Fruit fly (Drosophila melanogaster) whole organism, embryonic: ENCODE data around the gene CG10252.
A peak's percentile ranks its signal among the peaks of the same experiment; 100 is the strongest.

Experiments
- Antp ChIP-seq: fragments of 200-800 bp; sonication (Bioruptor generic); optimal IDR thresholded peaks from 3 replicates; lab custom pipeline; 2016; ENCODE audit warnings: missing biosample characterization, missing genetic modification characterization
- CG10462 ChIP-seq: fragments of 200-800 bp; sonication (Bioruptor generic); optimal IDR thresholded peaks from 2 replicates; lab custom pipeline; 2016; ENCODE audit warnings: missing biosample characterization, missing genetic modification characterization
- CG14441 ChIP-seq: fragments of 200-800 bp; sonication (Bioruptor generic); IDR thresholded peaks from 2 replicates; pipeline ENCODE4 v1.3.6; 2022; ENCODE audit warnings: missing biosample characterization, missing genetic modification characterization
- CG14667 ChIP-seq: fragments of 200-800 bp; sonication (Bioruptor generic); IDR thresholded peaks from 2 replicates; pipeline ENCODE4 v1.3.6; 2022; ENCODE audit warnings: missing biosample characterization, missing genetic modification characterization
- CG14860 ChIP-seq: fragments of 200-800 bp; sonication (Bioruptor generic); IDR thresholded peaks from 3 replicates; pipeline ENCODE4 v1.3.6; 2022; ENCODE audit warnings: missing biosample characterization, missing genetic modification characterization; ENCODE audit not compliant: partially characterized antibody
- CG15073 ChIP-seq: fragments of 200-800 bp; sonication (Bioruptor generic); optimal IDR thresholded peaks from 2 replicates; lab custom pipeline; 2016; ENCODE audit warnings: missing biosample characterization, missing genetic modification characterization
- CG15696 ChIP-seq: fragments of 200-800 bp; sonication (Bioruptor generic); optimal IDR thresholded peaks from 2 replicates; lab custom pipeline; 2019; ENCODE audit warnings: missing biosample characterization, mild to moderate bottlenecking, missing genetic modification characterization, moderate library complexity
- CG17186 ChIP-seq: fragments of 200-800 bp; sonication (Bioruptor generic); optimal IDR thresholded peaks from 3 replicates; lab custom pipeline; 2017; ENCODE audit warnings: missing biosample characterization, missing genetic modification reagents, missing genetic modification characterization
- CG17802 ChIP-seq: fragments of 200-800 bp; sonication (Bioruptor generic); optimal IDR thresholded peaks from 2 replicates; lab custom pipeline; 2018; ENCODE audit warnings: missing biosample characterization, mild to moderate bottlenecking, missing genetic modification characterization, moderate library complexity
- CG2129 ChIP-seq: fragments of 200-800 bp; sonication (Bioruptor generic); IDR thresholded peaks from 2 replicates; pipeline ENCODE4 v1.3.6; 2022; ENCODE audit warnings: missing biosample characterization, missing genetic modification characterization; ENCODE audit not compliant: partially characterized antibody
- CG2678 ChIP-seq: fragments of 200-800 bp; sonication (Bioruptor generic); optimal IDR thresholded peaks from 3 replicates; lab custom pipeline; 2019; ENCODE audit warnings: missing biosample characterization, mild to moderate bottlenecking, missing genetic modification characterization, moderate library complexity
- CG2712 ChIP-seq: fragments of 200-800 bp; optimal IDR thresholded peaks from 3 replicates; lab custom pipeline; 2019; ENCODE audit warnings: missing biosample characterization, mild to moderate bottlenecking, missing genetic modification characterization, moderate library complexity
- CG3065 ChIP-seq: fragments of 200-800 bp; sonication (Bioruptor generic); optimal IDR thresholded peaks from 2 replicates; lab custom pipeline; 2016; ENCODE audit warnings: missing biosample characterization, missing genetic modification characterization
- CG33213 ChIP-seq: fragments of 200-800 bp; sonication (Bioruptor generic); optimal IDR thresholded peaks from 3 replicates; lab custom pipeline; 2016; ENCODE audit warnings: missing biosample characterization, missing genetic modification characterization
- CG5953 ChIP-seq: fragments of 200-800 bp; sonication (Bioruptor generic); IDR thresholded peaks from 2 replicates; pipeline ENCODE4 v1.3.6; 2022; ENCODE audit warnings: missing biosample characterization, missing genetic modification characterization
- CG6254 ChIP-seq: fragments of 200-800 bp; sonication (Bioruptor generic); optimal IDR thresholded peaks from 3 replicates; lab custom pipeline; 2017; ENCODE audit warnings: mild to moderate bottlenecking, missing biosample characterization, missing genetic modification reagents, missing genetic modification characterization
- CrebB ChIP-seq: fragments of 200-800 bp; sonication (Bioruptor generic); optimal IDR thresholded peaks from 3 replicates; lab custom pipeline; 2018; ENCODE audit warnings: missing biosample characterization, mild to moderate bottlenecking, missing genetic modification characterization
- D19A ChIP-seq: fragments of 200-800 bp; optimal IDR thresholded peaks from 3 replicates; lab custom pipeline; 2019; ENCODE audit warnings: missing biosample characterization, mild to moderate bottlenecking, missing genetic modification characterization, moderate library complexity
- Eip74EF ChIP-seq, 2 experiments: fragments of 200-800 bp in 1 of 2; fragments of >200 bp in 1 of 2; sonication (Bioruptor generic) in 1 of 2; optimal IDR thresholded peaks; 2 replicates each; lab custom pipeline; 2017 to 2019; ENCODE audit warnings: missing biosample characterization in 2 of 2, missing genetic modification characterization in 2 of 2, mild to moderate bottlenecking in 1 of 2, moderate library complexity in 1 of 2
- Elba2 ChIP-seq: fragments of 200-800 bp; sonication (Bioruptor generic); optimal IDR thresholded peaks from 3 replicates; lab custom pipeline; 2016; ENCODE audit warnings: missing biosample characterization, missing genetic modification characterization
- GATAe ChIP-seq: fragments of 200-800 bp; sonication (Bioruptor generic); conservative IDR thresholded peaks from 2 replicates; pipeline ENCODE4 v1.3.6; 2022; ENCODE audit warnings: missing biosample characterization, missing genetic modification characterization
- Gsc ChIP-seq: fragments of 200-800 bp; sonication (Bioruptor generic); IDR thresholded peaks from 2 replicates; pipeline ENCODE4 v1.3.6; 2022; ENCODE audit warnings: missing biosample characterization, missing genetic modification characterization
- Hr3 ChIP-seq: fragments of 200-800 bp; sonication (Bioruptor generic); optimal IDR thresholded peaks from 3 replicates; lab custom pipeline; 2016; ENCODE audit warnings: missing biosample characterization, missing genetic modification characterization
- NC2α ChIP-seq: fragments of 200-800 bp; sonication (Bioruptor generic); optimal IDR thresholded peaks from 2 replicates; lab custom pipeline; 2016; ENCODE audit warnings: missing biosample characterization, missing genetic modification characterization
- Opbp ChIP-seq: fragments of 200-800 bp; sonication (Bioruptor generic); IDR thresholded peaks from 3 replicates; pipeline ENCODE4 v1.3.6; 2022; ENCODE audit warnings: missing biosample characterization, missing genetic modification characterization; ENCODE audit not compliant: partially characterized antibody
- Poxn ChIP-seq: fragments of 200-800 bp; sonication (Bioruptor generic); IDR thresholded peaks from 2 replicates; pipeline ENCODE4 v1.3.6; 2022; ENCODE audit warnings: missing biosample characterization, missing genetic modification characterization
- Scr ChIP-seq: fragments of 200-800 bp; sonication (Bioruptor generic); IDR thresholded peaks from 2 replicates; pipeline ENCODE4 v1.3.6; 2022; ENCODE audit warnings: missing biosample characterization, missing genetic modification characterization; ENCODE audit not compliant: partially characterized antibody
- Side ChIP-seq: fragments of 200-800 bp; sonication (Bioruptor generic); optimal IDR thresholded peaks from 2 replicates; lab custom pipeline; 2016; ENCODE audit warnings: missing biosample characterization, missing genetic modification characterization
- Sry-β ChIP-seq: fragments of 200-800 bp; sonication (Bioruptor generic); optimal IDR thresholded peaks from 2 replicates; lab custom pipeline; 2018; ENCODE audit warnings: missing biosample characterization, mild to moderate bottlenecking, missing genetic modification characterization, moderate library complexity
- ash1 ChIP-seq: fragments of 200-800 bp; sonication (Bioruptor generic); optimal IDR thresholded peaks from 2 replicates; lab custom pipeline; 2018; ENCODE audit warnings: missing biosample characterization, mild to moderate bottlenecking, missing genetic modification characterization
- btn ChIP-seq: fragments of 200-800 bp; sonication (Bioruptor generic); optimal IDR thresholded peaks from 2 replicates; lab custom pipeline; 2016; ENCODE audit warnings: missing biosample characterization, missing genetic modification characterization
- cad ChIP-seq: fragments of >200 bp; optimal IDR thresholded peaks from 2 replicates; lab custom pipeline; 2017; ENCODE audit warnings: missing biosample characterization, missing genetic modification characterization
- dan ChIP-seq: fragments of 200-800 bp; sonication (Bioruptor generic); IDR thresholded peaks from 2 replicates; pipeline ENCODE4 v1.3.6; 2022; ENCODE audit warnings: missing biosample characterization, missing genetic modification characterization
- dmrt11E ChIP-seq: fragments of 200-800 bp; sonication (Bioruptor generic); optimal IDR thresholded peaks from 3 replicates; lab custom pipeline; 2018; ENCODE audit warnings: missing biosample characterization, mild to moderate bottlenecking, missing genetic modification characterization, moderate library complexity
- dpn ChIP-seq, 2 experiments: fragments of 200-800 bp; sonication (Bioruptor generic); optimal IDR thresholded peaks; 3 replicates each; lab custom pipeline; 2016; ENCODE audit warnings: missing biosample characterization in 2 of 2, missing genetic modification characterization in 2 of 2
- fru ChIP-seq: fragments of >200 bp; optimal IDR thresholded peaks from 2 replicates; lab custom pipeline; 2017
- her ChIP-seq: fragments of 200-800 bp; sonication (Bioruptor generic); optimal IDR thresholded peaks from 2 replicates; lab custom pipeline; 2016; ENCODE audit warnings: missing biosample characterization, missing genetic modification characterization
- insv ChIP-seq, 2 experiments: fragments of 200-800 bp; sonication (Bioruptor generic); optimal IDR thresholded peaks; 3 replicates each; lab custom pipeline; 2016 to 2018; ENCODE audit warnings: missing biosample characterization in 2 of 2, missing genetic modification characterization in 2 of 2
- inv ChIP-seq: fragments of 200-800 bp; sonication (Bioruptor generic); IDR thresholded peaks from 2 replicates; pipeline ENCODE4 v1.3.6; 2022; ENCODE audit warnings: missing biosample characterization, missing genetic modification characterization; ENCODE audit not compliant: partially characterized antibody
- mld ChIP-seq: fragments of 200-800 bp; sonication (Bioruptor generic); IDR thresholded peaks from 3 replicates; pipeline ENCODE4 v1.3.6; 2022; ENCODE audit warnings: missing biosample characterization, missing genetic modification characterization; ENCODE audit not compliant: partially characterized antibody
- psq ChIP-seq: fragments of 200-800 bp; sonication (Bioruptor generic); optimal IDR thresholded peaks from 2 replicates; lab custom pipeline; 2017; ENCODE audit warnings: missing biosample characterization, missing genetic modification characterization
- pum ChIP-seq: fragments of 200-800 bp; sonication (Bioruptor generic); optimal IDR thresholded peaks from 2 replicates; lab custom pipeline; 2016; ENCODE audit warnings: missing biosample characterization, missing genetic modification characterization
- repo ChIP-seq: fragments of 200-800 bp; sonication (Bioruptor generic); optimal IDR thresholded peaks from 2 replicates; lab custom pipeline; 2016; ENCODE audit warnings: missing biosample characterization, missing genetic modification characterization
- salm ChIP-seq: fragments of 200-800 bp; sonication (Bioruptor generic); optimal IDR thresholded peaks from 2 replicates; lab custom pipeline; 2018; ENCODE audit warnings: missing biosample characterization, mild to moderate bottlenecking, missing genetic modification characterization
- sd ChIP-seq: fragments of 200-800 bp; sonication (Bioruptor generic); optimal IDR thresholded peaks from 3 replicates; lab custom pipeline; 2018; ENCODE audit warnings: missing biosample characterization, mild to moderate bottlenecking, missing genetic modification characterization, moderate library complexity
- ttk ChIP-seq: fragments of 200-800 bp; sonication (Bioruptor generic); IDR thresholded peaks from 2 replicates; pipeline ENCODE4 v2.1.2; 2022; ENCODE audit warnings: missing biosample characterization, missing genetic modification characterization
- unc-4 ChIP-seq: fragments of 200-800 bp; sonication (Bioruptor generic); IDR thresholded peaks from 2 replicates; pipeline ENCODE4 v1.3.6; 2022; ENCODE audit warnings: missing biosample characterization, missing genetic modification characterization; ENCODE audit not compliant: partially characterized antibody
- unpg ChIP-seq: fragments of 200-800 bp; sonication (Bioruptor generic); optimal IDR thresholded peaks from 3 replicates; lab custom pipeline; 2018; ENCODE audit warnings: missing biosample characterization, mild to moderate bottlenecking, missing genetic modification characterization, moderate library complexity
- zf30C ChIP-seq: fragments of 200-800 bp; sonication (Bioruptor generic); optimal IDR thresholded peaks from 3 replicates; lab custom pipeline; 2018; ENCODE audit warnings: missing biosample characterization, mild to moderate bottlenecking, missing genetic modification characterization

The CG10252 gene

DNA sequence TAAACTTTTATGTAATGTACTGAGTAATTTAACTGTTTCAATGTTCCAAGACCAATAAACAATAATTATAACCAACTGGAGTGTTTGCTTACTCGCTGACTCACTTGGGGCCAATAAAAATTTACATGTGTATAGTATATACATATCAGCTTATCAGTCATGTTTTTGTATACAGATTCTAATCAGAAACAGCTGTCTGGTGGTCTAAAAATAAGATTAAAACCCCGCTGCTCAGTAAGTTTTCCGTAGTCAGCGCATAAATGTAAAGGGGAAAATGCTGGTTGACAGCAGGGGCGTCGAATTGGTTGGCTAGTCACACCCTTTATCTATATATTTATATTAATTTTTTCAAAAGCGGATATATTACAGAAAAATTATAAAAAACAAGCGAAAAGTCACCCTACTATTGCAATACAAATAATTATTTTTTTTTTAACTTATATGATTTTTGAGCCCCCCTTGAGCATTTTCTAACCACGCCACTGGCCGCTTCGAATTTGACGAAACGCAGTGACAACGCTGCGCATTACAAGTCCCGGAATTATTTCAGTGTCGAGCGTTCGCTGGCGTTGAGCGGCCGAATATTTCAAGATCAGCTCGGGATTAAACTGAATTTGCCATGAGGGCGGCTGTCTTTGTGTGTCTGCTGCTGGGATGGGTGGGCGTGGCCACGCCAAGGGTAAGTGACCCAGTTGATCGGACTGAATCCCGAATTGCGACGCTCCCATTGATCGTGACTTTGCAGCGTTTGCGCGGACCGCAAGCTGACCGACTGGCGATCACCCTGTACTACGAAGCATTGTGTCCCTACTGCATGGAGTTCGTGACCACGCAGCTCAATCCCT is 17.5 kb downstream of the CG10252 start, which contains the start of gene GILT2 (continued):
- peak; percentile 93 for TF ChIP-seq CG14441 (GFP tag; lab: Robert Waterston, UW)
- peak; percentile 51 for TF ChIP-seq CG33213 (GFP tag; lab: Kevin White, UChicago)
- TF ChIP-seq Antp (GFP tag; lab: Kevin White, UChicago), result peak; percentile 25
- TF ChIP-seq Poxn (GFP tag; lab: Robert Waterston, UW), result peak; percentile 50; the same call in 1 of the 2 replicates
- TF ChIP-seq ash1 (GFP tag; lab: Kevin White, UChicago), result no peak
- TF ChIP-seq CG14667 (GFP tag; lab: Robert Waterston, UW), result peak; percentile 83
- no peak for TF ChIP-seq CG2129 (GFP tag; lab: Robert Waterston, UW)
- no peak for TF ChIP-seq NC2α (GFP tag; lab: Kevin White, UChicago)
- TF ChIP-seq CG6254 (GFP tag; lab: Kevin White, UChicago), result peak; percentile 81
- no peak for TF ChIP-seq btn
- peak; percentile 82 for TF ChIP-seq CG5953 (GFP tag; lab: Robert Waterston, UW)
- peak; percentile 71 for TF ChIP-seq psq (GFP tag; lab: Kevin White, UChicago)
- TF ChIP-seq CG15073 (GFP tag; lab: Kevin White, UChicago), result peak; percentile 15
- peak; percentile 78 for TF ChIP-seq sd (tag; lab: Kevin White, UChicago)
- TF ChIP-seq Eip74EF (GFP tag; optimal IDR thresholded peaks at IDR 0.05; lab: Kevin White, UChicago), result peak in 1 of 2 experiments; percentile 95
- TF ChIP-seq salm, result peak; percentile 78
- TF ChIP-seq GATAe (GFP tag; lab: Robert Waterston, UW), result peak; percentile 59
- TF ChIP-seq inv (GFP tag; lab: Robert Waterston, UW), result no peak
- peak; percentile 29 for TF ChIP-seq CG17186 (GFP tag; lab: Kevin White, UChicago)
- peak in 1 of 2 experiments; percentile 76 for TF ChIP-seq insv (GFP tag; optimal IDR thresholded peaks at IDR 0.05; lab: Kevin White, UChicago)
- TF ChIP-seq pum (GFP tag; lab: Kevin White, UChicago), result peak; percentile 39
- TF ChIP-seq ttk (GFP tag; lab: Robert Waterston, UW), result peak; percentile 93
- TF ChIP-seq CG10462 (GFP tag; lab: Kevin White, UChicago), result peak; percentile 77
- no peak for TF ChIP-seq Scr
- TF ChIP-seq unpg (GFP tag; lab: Kevin White, UChicago), result peak; percentile 92
- TF ChIP-seq CG15696 (tag; lab: Kevin White, UChicago), result peak; percentile 91
- no peak for TF ChIP-seq zf30C (GFP tag; lab: Kevin White, UChicago)
- TF ChIP-seq her, result no peak
- TF ChIP-seq CrebB (tag; lab: Kevin White, UChicago), result peak; percentile 80
- TF ChIP-seq fru (lab: Kevin White, UChicago), result no peak
- TF ChIP-seq Elba2 (GFP tag; lab: Kevin White, UChicago), result peak; percentile 24
- TF ChIP-seq repo (GFP tag; lab: Kevin White, UChicago), result no peak
- no peak for TF ChIP-seq CG14860 (GFP tag; lab: Robert Waterston, UW)
- TF ChIP-seq dan, result no peak
- TF ChIP-seq Opbp (GFP tag; lab: Robert Waterston, UW), result no peak
- no peak for TF ChIP-seq mld (GFP tag; lab: Robert Waterston, UW)
- peak; percentile 9 for TF ChIP-seq Sry-β (GFP tag; lab: Kevin White, UChicago)
- peak; percentile 89 for TF ChIP-seq Hr3 (GFP tag; lab: Kevin White, UChicago)
- TF ChIP-seq unc-4, result no peak
- TF ChIP-seq dmrt11E (tag; lab: Kevin White, UChicago), result peak; percentile 87
- peak; percentile 76 for TF ChIP-seq CG3065 (GFP tag; lab: Kevin White, UChicago)
- TF ChIP-seq Side (GFP tag; lab: Kevin White, UChicago), result peak; percentile 14
- TF ChIP-seq CG2712 (tag; lab: Kevin White, UChicago), result peak; percentile 93
- peak; percentile 63 for TF ChIP-seq Gsc
- peak; percentile 91 for TF ChIP-seq D19A (tag; lab: Kevin White, UChicago)
- TF ChIP-seq CG2678, result peak; percentile 96
- peak; percentile 64 to 88 for TF ChIP-seq dpn (GFP tag; optimal IDR thresholded peaks at IDR 0.05; lab: Kevin White, UChicago)
- peak; percentile 49 for TF ChIP-seq CG17802 (tag; lab: Kevin White, UChicago)
- no peak for TF ChIP-seq cad
